Fruit fly (Drosophila melanogaster) whole organism, embryonic: ENCODE measurements around the gene CG13991.

ENCODE experiments used
- Bgb ChIP-seq: fragments of 200-800 bp; sonication (Bioruptor generic); IDR thresholded peaks from 2 replicates; pipeline ENCODE4 v1.3.6; 2022; ENCODE audit warnings: missing biosample characterization, missing genetic modification characterization; ENCODE audit not compliant: partially characterized antibody
- CG10209 ChIP-seq: fragments of 200-800 bp; sonication (Bioruptor generic); optimal IDR thresholded peaks from 3 replicates; lab custom pipeline; 2017; ENCODE audit warnings: missing biosample characterization, mild to moderate bottlenecking, missing genetic modification characterization, missing genetic modification reagents
- CG10431 ChIP-seq: fragments of 200-800 bp; sonication (Bioruptor generic); optimal IDR thresholded peaks from 3 replicates; lab custom pipeline; 2018; ENCODE audit warnings: missing biosample characterization, mild to moderate bottlenecking, missing genetic modification characterization
- CG10654 ChIP-seq: fragments of 200-800 bp; sonication (Bioruptor generic); optimal IDR thresholded peaks from 2 replicates; lab custom pipeline; 2016; ENCODE audit warnings: missing biosample characterization, missing genetic modification characterization
- CG12942 ChIP-seq: fragments of 200-800 bp; sonication (Bioruptor generic); optimal IDR thresholded peaks from 3 replicates; lab custom pipeline; 2016; ENCODE audit warnings: missing biosample characterization, missing genetic modification characterization
- CG14965 ChIP-seq: fragments of 200-800 bp; sonication (Bioruptor generic); optimal IDR thresholded peaks from 2 replicates; lab custom pipeline; 2016; ENCODE audit warnings: missing biosample characterization, missing genetic modification characterization, borderline replicate concordance
- CG17328 ChIP-seq: fragments of 200-800 bp; sonication (Bioruptor generic); IDR thresholded peaks from 2 replicates; pipeline ENCODE4 v1.3.6; 2022; ENCODE audit warnings: missing biosample characterization, missing genetic modification characterization
- CG17829 ChIP-seq: fragments of 200-800 bp; optimal IDR thresholded peaks from 2 replicates; lab custom pipeline; 2019; ENCODE audit warnings: missing biosample characterization, mild to moderate bottlenecking, missing genetic modification characterization, moderate library complexity
- CG1832 ChIP-seq: fragments of 200-800 bp; sonication (Bioruptor generic); optimal IDR thresholded peaks from 2 replicates; lab custom pipeline; 2017; ENCODE audit warnings: missing biosample characterization, mild to moderate bottlenecking, missing genetic modification characterization, inconsistent platforms
- CG2120 ChIP-seq: fragments of 200-800 bp; sonication (Bioruptor generic); optimal IDR thresholded peaks from 3 replicates; lab custom pipeline; 2016; ENCODE audit warnings: missing biosample characterization, missing genetic modification characterization
- CG3065 ChIP-seq: fragments of 200-800 bp; sonication (Bioruptor generic); optimal IDR thresholded peaks from 2 replicates; lab custom pipeline; 2016; ENCODE audit warnings: missing biosample characterization, missing genetic modification characterization
- CG3995 ChIP-seq: fragments of 200-800 bp; sonication (Bioruptor generic); optimal IDR thresholded peaks from 3 replicates; lab custom pipeline; 2016; ENCODE audit warnings: missing biosample characterization, missing genetic modification characterization
- CG4282 ChIP-seq: fragments of 200-800 bp; sonication (Bioruptor generic); optimal IDR thresholded peaks from 2 replicates; lab custom pipeline; 2016; ENCODE audit warnings: missing biosample characterization, missing genetic modification characterization
- CG4820 ChIP-seq: fragments of 200-800 bp; sonication (Bioruptor generic); optimal IDR thresholded peaks from 3 replicates; lab custom pipeline; 2016; ENCODE audit warnings: missing biosample characterization, missing genetic modification characterization
- CG6175 ChIP-seq: fragments of 200-800 bp; sonication (Bioruptor generic); IDR thresholded peaks from 3 replicates; pipeline ENCODE4 v1.3.6; 2022; ENCODE audit warnings: missing biosample characterization, missing genetic modification characterization
- CG7928 ChIP-seq: fragments of 200-800 bp; sonication (Bioruptor generic); optimal IDR thresholded peaks from 2 replicates; lab custom pipeline; 2017; ENCODE audit warnings: missing biosample characterization, mild to moderate bottlenecking, missing genetic modification characterization
- CG9876 ChIP-seq: fragments of 200-800 bp; sonication (Bioruptor generic); optimal IDR thresholded peaks from 2 replicates; lab custom pipeline; 2016; ENCODE audit warnings: missing biosample characterization, missing genetic modification characterization
- Chrac-16 ChIP-seq: fragments of 200-800 bp; sonication (Bioruptor generic); optimal IDR thresholded peaks from 3 replicates; lab custom pipeline; 2016; ENCODE audit warnings: missing biosample characterization, missing genetic modification characterization
- Dek ChIP-seq: fragments of 200-800 bp; sonication (Bioruptor generic); optimal IDR thresholded peaks from 3 replicates; lab custom pipeline; 2019; ENCODE audit warnings: missing biosample characterization, mild to moderate bottlenecking, missing genetic modification characterization, moderate library complexity
- Hmx ChIP-seq: fragments of 200-800 bp; sonication (Bioruptor generic); optimal IDR thresholded peaks from 2 replicates; lab custom pipeline; 2016; ENCODE audit warnings: missing biosample characterization, missing genetic modification characterization
- Hr39 ChIP-seq: fragments of >200 bp; optimal IDR thresholded peaks from 2 replicates; lab custom pipeline; 2017
- Lhr ChIP-seq: fragments of 200-800 bp; sonication (Bioruptor generic); optimal IDR thresholded peaks from 3 replicates; lab custom pipeline; 2017; ENCODE audit warnings: mild to moderate bottlenecking, missing biosample characterization, missing genetic modification reagents, missing genetic modification characterization
- Max ChIP-seq: fragments of 200-800 bp; sonication (Bioruptor generic); optimal IDR thresholded peaks from 2 replicates; lab custom pipeline; 2016; ENCODE audit warnings: missing biosample characterization, mild to moderate bottlenecking, missing genetic modification characterization
- Meics ChIP-seq: fragments of 200-800 bp; sonication (Bioruptor generic); optimal IDR thresholded peaks from 2 replicates; lab custom pipeline; 2017; ENCODE audit warnings: missing biosample characterization, mild to moderate bottlenecking, missing genetic modification characterization
- Myb ChIP-seq: fragments of 200-800 bp; sonication (Bioruptor generic); optimal IDR thresholded peaks from 2 replicates; lab custom pipeline; 2016; ENCODE audit warnings: missing biosample characterization, missing genetic modification characterization
- Oli ChIP-seq: fragments of 200-800 bp; sonication (Bioruptor generic); optimal IDR thresholded peaks from 2 replicates; lab custom pipeline; 2018; ENCODE audit warnings: missing biosample characterization, mild to moderate bottlenecking, missing genetic modification characterization, moderate library complexity
- aop ChIP-seq: fragments of 200-800 bp; sonication (Bioruptor generic); IDR thresholded peaks from 2 replicates; pipeline ENCODE4 v1.3.6; 2022; ENCODE audit warnings: missing biosample characterization, missing genetic modification characterization
- bowl ChIP-seq: fragments of 200-800 bp; sonication (Bioruptor generic); IDR thresholded peaks from 2 replicates; pipeline ENCODE4 v1.3.6; 2022; ENCODE audit warnings: missing biosample characterization, missing genetic modification characterization
- br ChIP-seq: fragments of >200 bp; optimal IDR thresholded peaks from 2 replicates; lab custom pipeline; 2017
- caup ChIP-seq: fragments of 200-800 bp; sonication (Bioruptor generic); optimal IDR thresholded peaks from 3 replicates; lab custom pipeline; 2017; ENCODE audit warnings: missing biosample characterization, mild to moderate bottlenecking, missing genetic modification characterization, moderate library complexity; ENCODE audit not compliant: severe bottlenecking
- chn ChIP-seq: fragments of 200-800 bp; sonication (Bioruptor generic); optimal IDR thresholded peaks from 2 replicates; lab custom pipeline; 2016; ENCODE audit warnings: missing biosample characterization, missing genetic modification characterization
- corto ChIP-seq: fragments of 200-800 bp; sonication (Bioruptor generic); optimal IDR thresholded peaks from 2 replicates; lab custom pipeline; 2016; ENCODE audit warnings: missing biosample characterization, mild to moderate bottlenecking, missing genetic modification characterization, moderate library complexity
- eve ChIP-seq, 2 experiments: fragments of >200 bp; optimal IDR thresholded peaks; 2 replicates each; lab custom pipeline; 2017; ENCODE audit warnings: missing biosample characterization in 2 of 2, missing genetic modification characterization in 2 of 2
- hb ChIP-seq: fragments of 200-800 bp; sonication (Bioruptor generic); IDR thresholded peaks from 3 replicates; pipeline ENCODE4 v1.3.6; 2022; ENCODE audit warnings: missing biosample characterization, missing genetic modification characterization; ENCODE audit not compliant: partially characterized antibody
- hbn ChIP-seq: fragments of 200-800 bp; sonication (Bioruptor generic); IDR thresholded peaks from 2 replicates; pipeline ENCODE4 v1.3.6; 2022; ENCODE audit warnings: missing biosample characterization, missing genetic modification characterization; ENCODE audit not compliant: partially characterized antibody
- jigr1 ChIP-seq: fragments of 200-800 bp; sonication (Bioruptor generic); IDR thresholded peaks from 3 replicates; pipeline ENCODE4 v1.3.6; 2022; ENCODE audit warnings: missing biosample characterization, missing genetic modification characterization
- lola ChIP-seq, 3 experiments: fragments of >200 bp in 2 of 3; fragments of 200-800 bp in 1 of 3; sonication (Bioruptor generic) in 1 of 3; optimal IDR thresholded peaks; 2 replicates each; lab custom pipeline; 2017 to 2019; ENCODE audit warnings: missing biosample characterization in 3 of 3, missing genetic modification characterization in 3 of 3, mild to moderate bottlenecking in 1 of 3, moderate library complexity in 1 of 3
- nmo ChIP-seq: fragments of 200-800 bp; sonication (Bioruptor generic); optimal IDR thresholded peaks from 2 replicates; lab custom pipeline; 2018; ENCODE audit warnings: missing biosample characterization, mild to moderate bottlenecking, missing genetic modification characterization, moderate library complexity
- peb ChIP-seq: fragments of 200-800 bp; sonication (Bioruptor generic); IDR thresholded peaks from 2 replicates; pipeline ENCODE4 v1.3.6; 2022; ENCODE audit warnings: missing biosample characterization, missing genetic modification characterization
- pho ChIP-seq: fragments of 200-800 bp; sonication (Bioruptor generic); optimal IDR thresholded peaks from 2 replicates; lab custom pipeline; 2016; ENCODE audit warnings: missing biosample characterization, missing genetic modification characterization
- ranshi ChIP-seq: fragments of 200-800 bp; sonication (Bioruptor generic); IDR thresholded peaks from 2 replicates; pipeline ENCODE4 v1.3.6; 2022; ENCODE audit warnings: missing biosample characterization, missing genetic modification characterization
- row ChIP-seq: fragments of 200-800 bp; sonication (Bioruptor generic); IDR thresholded peaks from 3 replicates; pipeline ENCODE4 v1.3.6; 2022; ENCODE audit warnings: missing biosample characterization, missing genetic modification characterization
- scrt ChIP-seq: fragments of 200-800 bp; sonication (Bioruptor generic); optimal IDR thresholded peaks from 2 replicates; lab custom pipeline; 2018; ENCODE audit warnings: missing biosample characterization, mild to moderate bottlenecking, missing genetic modification characterization, moderate library complexity
- sima ChIP-seq: fragments of 200-800 bp; sonication (Bioruptor generic); optimal IDR thresholded peaks from 2 replicates; lab custom pipeline; 2016; ENCODE audit warnings: missing biosample characterization, missing genetic modification characterization
- sr ChIP-seq: fragments of 200-800 bp; sonication (Bioruptor generic); IDR thresholded peaks from 3 replicates; pipeline ENCODE4 v1.3.6; 2022; ENCODE audit warnings: missing biosample characterization, missing genetic modification characterization
- stc ChIP-seq: fragments of 200-800 bp; sonication (Bioruptor generic); IDR thresholded peaks from 2 replicates; pipeline ENCODE4 v1.3.6; 2022; ENCODE audit warnings: missing biosample characterization, missing genetic modification characterization
- tio ChIP-seq: fragments of 200-800 bp; sonication (Bioruptor generic); optimal IDR thresholded peaks from 2 replicates; lab custom pipeline; 2017; ENCODE audit warnings: missing biosample characterization, missing genetic modification characterization, inconsistent platforms
- vnd ChIP-seq: fragments of 200-800 bp; sonication (Bioruptor generic); IDR thresholded peaks from 3 replicates; pipeline ENCODE4 v1.3.6; 2022; ENCODE audit warnings: missing biosample characterization, missing genetic modification characterization; ENCODE audit not compliant: partially characterized antibody
- zf30C ChIP-seq: fragments of 200-800 bp; sonication (Bioruptor generic); optimal IDR thresholded peaks from 3 replicates; lab custom pipeline; 2018; ENCODE audit warnings: missing biosample characterization, mild to moderate bottlenecking, missing genetic modification characterization

The CG13991 gene

dm6 chr2L:6178740-6179633, 39.8 kb downstream of the CG13991 start, which contains the start of gene smal (continued):
- TF ChIP-seq Chrac-16 (GFP tag; lab: Kevin White, UChicago) (no peak), Dek (tag; lab: Kevin White, UChicago) (no peak), Max (no peak), CG12942 (GFP tag; lab: Kevin White, UChicago) (no peak), hbn (no peak), CG1832 (GFP tag; lab: Kevin White, UChicago) (no peak), pho (GFP tag; lab: Kevin White, UChicago) (no peak), CG7928 (GFP tag; lab: Kevin White, UChicago) (no peak), row (GFP tag; lab: Robert Waterston, UW) (peak; percentile 5; the same call in 1 of the 3 replicates), bowl (GFP tag; lab: Robert Waterston, UW) (no peak), eve (GFP tag; optimal IDR thresholded peaks at IDR 0.05; lab: Kevin White, UChicago) (no peak), caup (GFP tag; lab: Kevin White, UChicago) (peak; percentile 33), sima (GFP tag; lab: Kevin White, UChicago) (no peak), CG3995 (no peak), CG17328 (GFP tag; lab: Robert Waterston, UW) (peak; percentile 28; the same call in 1 of the 2 replicates), CG17829 (tag; lab: Kevin White, UChicago) (peak; percentile 54), chn (GFP tag; lab: Kevin White, UChicago) (peak; percentile 42), CG4820 (no peak), ranshi (GFP tag; lab: Robert Waterston, UW) (no peak), jigr1 (GFP tag; lab: Robert Waterston, UW) (no peak), CG14965 (GFP tag; lab: Kevin White, UChicago) (no peak), CG3065 (GFP tag; lab: Kevin White, UChicago) (no peak), Lhr (no peak), CG10209 (GFP tag; lab: Kevin White, UChicago) (no peak), stc (GFP tag; lab: Robert Waterston, UW) (peak; percentile 21; the same call in 1 of the 2 replicates), CG9876 (GFP tag; lab: Kevin White, UChicago) (no peak), zf30C (GFP tag; lab: Kevin White, UChicago) (no peak), CG6175 (peak; percentile 79; the same call in 2 of the 3 replicates), Hmx (GFP tag; lab: Kevin White, UChicago) (no peak), CG10431 (GFP tag; lab: Kevin White, UChicago) (peak; percentile 54), sr (GFP tag; lab: Robert Waterston, UW) (0 out of 3 replicates have a peak, but pooled peaks have one; percentile 32), Myb (no peak), Oli (tag; lab: Kevin White, UChicago) (no peak), peb (GFP tag; lab: Robert Waterston, UW) (no peak), CG2120 (GFP tag; lab: Kevin White, UChicago) (no peak), Hr39 (no peak), br (no peak), hb (GFP tag; lab: Robert Waterston, UW) (0 out of 3 replicates have a peak, but pooled peaks have one; percentile 57), aop (GFP tag; lab: Robert Waterston, UW) (no peak; the same call in 1 of the 2 replicates), tio (no peak), corto (GFP tag; lab: Kevin White, UChicago) (no peak), CG4282 (GFP tag; lab: Kevin White, UChicago) (no peak), Bgb (GFP tag; lab: Robert Waterston, UW) (peak; percentile 61), Meics (GFP tag; lab: Kevin White, UChicago) (no peak), scrt (peak; percentile 27), nmo (GFP tag; lab: Kevin White, UChicago) (no peak), lola (GFP tag; optimal IDR thresholded peaks at IDR 0.05; lab: Kevin White, UChicago) (no peak), CG10654 (GFP tag; lab: Kevin White, UChicago) (no peak), vnd (GFP tag; lab: Robert Waterston, UW) (peak; percentile 33; the same call in 2 of the 3 replicates)
